Worm (Caenorhabditis elegans) whole organism, L4 larva: ENCODE results near the gene C44B9.2.
A peak's percentile ranks its signal among the peaks of the same experiment; 100 is the strongest.

Experiments used
- F44E2.7 ChIP-seq: fragments of 200-800 bp; sonication (Bioruptor generic); IDR thresholded peaks from 2 replicates; pipeline ENCODE4 v2.1.2; 2022; ENCODE audit warnings: missing genetic modification characterization, missing compliant biosample characterization
- F49E8.2 ChIP-seq: sonication (generic microtip); optimal IDR thresholded peaks from 2 replicates; lab custom pipeline; 2016; ENCODE audit warnings: missing compliant biosample characterization, mild to moderate bottlenecking, missing genetic modification characterization, borderline replicate concordance
- T20F7.1 ChIP-seq: fragments of 200-800 bp; sonication (Bioruptor generic); optimal IDR thresholded peaks from 2 replicates; lab custom pipeline; 2018; ENCODE audit warnings: mild to moderate bottlenecking, missing genetic modification characterization, missing compliant biosample characterization
- T26A8.4 ChIP-seq: fragments of 200-800 bp; sonication (Bioruptor generic); IDR thresholded peaks from 2 replicates; pipeline ENCODE4 v1.3.6; 2022; ENCODE audit warnings: missing genetic modification characterization, missing compliant biosample characterization
- Y48G9A.11 ChIP-seq: fragments of 200-800 bp; sonication (Bioruptor generic); IDR thresholded peaks from 2 replicates; pipeline ENCODE4 v1.3.6; 2022; ENCODE audit warnings: missing genetic modification reagents, missing genetic modification characterization, missing compliant biosample characterization
- Y5F2A.4 ChIP-seq: fragments of 200-800 bp; sonication (Bioruptor generic); optimal IDR thresholded peaks from 2 replicates; lab custom pipeline; 2018; ENCODE audit warnings: mild to moderate bottlenecking, missing genetic modification characterization, missing compliant biosample characterization
- Y75B8A.6 ChIP-seq: fragments of 200-800 bp; sonication (Bioruptor generic); IDR thresholded peaks from 2 replicates; pipeline ENCODE4 v1.3.6; 2022; ENCODE audit warnings: missing genetic modification reagents, missing genetic modification characterization, missing compliant biosample characterization
- ZK337.2 ChIP-seq: fragments of 200-800 bp; sonication (Bioruptor generic); IDR thresholded peaks from 2 replicates; pipeline ENCODE4 v1.3.6; 2022; ENCODE audit warnings: missing genetic modification reagents, missing genetic modification characterization, missing compliant biosample characterization
- ZK546.5 ChIP-seq, 2 experiments: sonication (generic microtip); optimal IDR thresholded peaks; 2 replicates each; lab custom pipeline; 2017; ENCODE audit warnings: missing biosample characterization in 2 of 2, missing genetic modification characterization in 2 of 2
- ama-1 ChIP-seq: fragments of 150-350 bp; optimal IDR thresholded peaks from 2 replicates; lab custom pipeline; 2014; ENCODE audit warnings: inconsistent platforms, mixed read lengths
- arid-1 ChIP-seq: fragments of 200-800 bp; sonication (Bioruptor generic); conservative IDR thresholded peaks from 2 replicates; pipeline ENCODE4 v1.3.6; 2022; ENCODE audit warnings: missing genetic modification reagents, missing genetic modification characterization, missing compliant biosample characterization
- ceh-20 ChIP-seq: fragments of 200-800 bp; sonication (Bioruptor generic); IDR thresholded peaks from 2 replicates; pipeline ENCODE4 v1.3.6; 2022; ENCODE audit warnings: missing genetic modification reagents, missing genetic modification characterization, missing compliant biosample characterization
- ceh-32 ChIP-seq: sonication (generic microtip); optimal IDR thresholded peaks from 2 replicates; lab custom pipeline; 2016; ENCODE audit warnings: mild to moderate bottlenecking, missing genetic modification characterization, missing compliant biosample characterization; ENCODE audit not compliant: poor library complexity
- ceh-44 ChIP-seq: fragments of 200-800 bp; sonication (Bioruptor generic); IDR thresholded peaks from 2 replicates; pipeline ENCODE4 v1.3.6; 2022; ENCODE audit warnings: missing genetic modification reagents, missing genetic modification characterization, missing compliant biosample characterization
- ceh-62 ChIP-seq: sonication (generic microtip); optimal IDR thresholded peaks from 2 replicates; lab custom pipeline; 2017; ENCODE audit warnings: missing biosample characterization, missing genetic modification characterization
- ces-1 ChIP-seq: fragments of 150-350 bp; sonication (generic microtip); optimal IDR thresholded peaks from 4 replicates; lab custom pipeline; 2014; ENCODE audit warnings: missing biosample characterization, missing genetic modification reagents, missing genetic modification characterization
- cey-2 ChIP-seq: sonication (generic microtip); optimal IDR thresholded peaks from 3 replicates; lab custom pipeline; 2017; ENCODE audit warnings: missing genetic modification characterization, mild to moderate bottlenecking, missing compliant biosample characterization, antibody characterized with exemption, borderline replicate concordance; ENCODE audit not compliant: insufficient read depth
- ctbp-1 ChIP-seq: fragments of 200-800 bp; sonication (Bioruptor generic); IDR thresholded peaks from 2 replicates; pipeline ENCODE4 v1.3.6; 2022; ENCODE audit warnings: missing genetic modification reagents, missing genetic modification characterization, missing compliant biosample characterization
- daf-12 ChIP-seq: fragments of 150-350 bp; optimal IDR thresholded peaks from 2 replicates; lab custom pipeline; 2014; ENCODE audit warnings: missing biosample characterization, missing genetic modification reagents, missing genetic modification characterization
- daf-16 ChIP-seq, 3 experiments: sonication (generic microtip); optimal IDR thresholded peaks; 2 replicates each; lab custom pipeline; 2016 to 2017; ENCODE audit warnings: missing genetic modification characterization in 3 of 3, missing genetic modification reagents in 3 of 3, mild to moderate bottlenecking in 2 of 3, missing compliant biosample characterization in 2 of 3, missing biosample characterization in 1 of 3, moderate library complexity in 1 of 3
- duxl-1 ChIP-seq: sonication (generic microtip); optimal IDR thresholded peaks from 2 replicates; lab custom pipeline; 2016; ENCODE audit warnings: mild to moderate bottlenecking, missing genetic modification characterization, moderate library complexity, missing compliant biosample characterization; ENCODE audit not compliant: poor library complexity
- egl-27 ChIP-seq: sonication (generic microtip); optimal IDR thresholded peaks from 3 replicates; lab custom pipeline; 2017; ENCODE audit warnings: missing biosample characterization, missing genetic modification reagents, missing genetic modification characterization
- gei-8 ChIP-seq: fragments of 200-800 bp; sonication (Bioruptor generic); optimal IDR thresholded peaks from 2 replicates; lab custom pipeline; 2018; ENCODE audit warnings: mild to moderate bottlenecking, missing genetic modification characterization, missing compliant biosample characterization
- hlh-11 ChIP-seq: fragments of 200-800 bp; sonication (Bioruptor generic); optimal IDR thresholded peaks from 2 replicates; lab custom pipeline; 2018; ENCODE audit warnings: mild to moderate bottlenecking, missing genetic modification characterization, missing compliant biosample characterization
- hlh-30 ChIP-seq: sonication (generic microtip); optimal IDR thresholded peaks from 2 replicates; lab custom pipeline; 2017; ENCODE audit warnings: antibody characterized with exemption, mild to moderate bottlenecking, missing genetic modification characterization, missing compliant biosample characterization; ENCODE audit not compliant: insufficient read depth
- lim-7 ChIP-seq: fragments of 200-800 bp; sonication (Bioruptor generic); IDR thresholded peaks from 2 replicates; pipeline ENCODE4 v1.3.6; 2022; ENCODE audit warnings: missing genetic modification characterization, missing compliant biosample characterization
- lin-1 ChIP-seq: fragments of 200-800 bp; sonication (Bioruptor generic); IDR thresholded peaks from 2 replicates; pipeline ENCODE4 v1.3.6; 2022; ENCODE audit warnings: missing genetic modification reagents, missing genetic modification characterization, missing compliant biosample characterization
- lin-13 ChIP-seq: fragments of 150-350 bp; optimal IDR thresholded peaks from 2 replicates; lab custom pipeline; 2014; ENCODE audit warnings: missing biosample characterization, missing genetic modification reagents, missing genetic modification characterization
- madf-9 ChIP-seq: fragments of 200-800 bp; sonication (Bioruptor generic); conservative IDR thresholded peaks from 2 replicates; pipeline ENCODE4 v1.3.6; 2022; ENCODE audit warnings: missing genetic modification reagents, missing genetic modification characterization, missing compliant biosample characterization
- mdt-29 ChIP-seq: fragments of 200-800 bp; sonication (Bioruptor generic); IDR thresholded peaks from 2 replicates; pipeline ENCODE4 v1.3.6; 2022; ENCODE audit warnings: missing genetic modification reagents, missing genetic modification characterization, missing compliant biosample characterization
- mep-1 ChIP-seq: fragments of 150-350 bp; sonication (generic microtip); optimal IDR thresholded peaks from 3 replicates; lab custom pipeline; 2014; ENCODE audit warnings: missing biosample characterization, missing genetic modification characterization
- mes-2 ChIP-seq: sonication (generic microtip); optimal IDR thresholded peaks from 2 replicates; lab custom pipeline; 2016; ENCODE audit warnings: missing genotype, mild to moderate bottlenecking, missing genetic modification characterization, missing compliant biosample characterization; ENCODE audit not compliant: poor library complexity, severe bottlenecking
- nhr-10 ChIP-seq: fragments of 150-350 bp; optimal IDR thresholded peaks from 2 replicates; lab custom pipeline; 2014; ENCODE audit warnings: missing biosample characterization, missing genetic modification characterization
- nhr-111 ChIP-seq: fragments of 200-800 bp; sonication (Bioruptor generic); optimal IDR thresholded peaks from 2 replicates; lab custom pipeline; 2018; ENCODE audit warnings: mild to moderate bottlenecking, missing genetic modification characterization, missing compliant biosample characterization
- nhr-28 ChIP-seq: fragments of 150-350 bp; optimal IDR thresholded peaks from 2 replicates; lab custom pipeline; 2014; ENCODE audit warnings: missing biosample characterization, missing genetic modification characterization
- nhr-48 ChIP-seq: sonication (generic microtip); optimal IDR thresholded peaks from 2 replicates; lab custom pipeline; 2016; ENCODE audit warnings: mild to moderate bottlenecking, missing genetic modification characterization, missing compliant biosample characterization
- nhr-76 ChIP-seq: fragments of 150-350 bp; optimal IDR thresholded peaks from 2 replicates; lab custom pipeline; 2014; ENCODE audit warnings: missing biosample characterization, missing genetic modification characterization
- nhr-77 ChIP-seq: fragments of 150-350 bp; optimal IDR thresholded peaks from 2 replicates; lab custom pipeline; 2014; ENCODE audit warnings: missing biosample characterization, missing genetic modification characterization
- pha-4 ChIP-seq, 2 experiments: fragments of 150-350 bp in 1 of 2; fragments of 200-800 bp in 1 of 2; sonication (Bioruptor generic) in 1 of 2; IDR thresholded peaks in 1 of 2; optimal IDR thresholded peaks in 1 of 2; 2 replicates each; pipeline versions ENCODE4 v1.3.6 to Lab custom; 2014 to 2022; ENCODE audit warnings: missing genetic modification characterization in 2 of 2, missing genetic modification reagents in 2 of 2, missing biosample characterization in 1 of 2, missing compliant biosample characterization in 1 of 2
- php-3 ChIP-seq: fragments of 200-800 bp; sonication (Bioruptor generic); IDR thresholded peaks from 2 replicates; pipeline ENCODE4 v1.3.6; 2022; ENCODE audit warnings: missing genetic modification reagents, missing genetic modification characterization, missing compliant biosample characterization
- rbr-2 ChIP-seq: sonication (generic microtip); optimal IDR thresholded peaks from 2 replicates; lab custom pipeline; 2016; ENCODE audit warnings: missing genotype, missing genetic modification characterization, missing compliant biosample characterization
- saeg-2 ChIP-seq: fragments of 200-800 bp; sonication (Bioruptor generic); IDR thresholded peaks from 2 replicates; pipeline ENCODE4 v1.3.6; 2022; ENCODE audit warnings: missing genetic modification reagents, missing genetic modification characterization, missing compliant biosample characterization
- snpc-1.2 ChIP-seq: fragments of 200-800 bp; sonication (Bioruptor generic); IDR thresholded peaks from 2 replicates; pipeline ENCODE4 v1.3.6; 2022; ENCODE audit warnings: missing genetic modification reagents, missing genetic modification characterization, missing compliant biosample characterization
- snpc-4 ChIP-seq: fragments of 150-350 bp; optimal IDR thresholded peaks from 2 replicates; lab custom pipeline; 2014; ENCODE audit warnings: missing biosample characterization, missing genetic modification characterization
- spr-1 ChIP-seq: sonication (generic microtip); optimal IDR thresholded peaks from 2 replicates; lab custom pipeline; 2016; ENCODE audit warnings: mild to moderate bottlenecking, missing genetic modification characterization, missing compliant biosample characterization
- tag-97 ChIP-seq: fragments of 200-800 bp; sonication (Bioruptor generic); IDR thresholded peaks from 2 replicates; pipeline ENCODE4 v1.3.6; 2022; ENCODE audit warnings: missing genetic modification characterization, missing compliant biosample characterization
- unc-62 ChIP-seq, 3 experiments: fragments of 150-350 bp in 1 of 3; sonication (generic microtip); optimal IDR thresholded peaks in 2 of 3; peaks in 1 of 3; 1 replicate in 1 of 3; 2 replicates in 2 of 3; lab custom pipeline; 2014 to 2017; ENCODE audit warnings: missing biosample characterization in 3 of 3, missing genetic modification characterization in 3 of 3, missing genetic modification reagents in 3 of 3, missing genotype in 1 of 3
- vab-7 ChIP-seq: fragments of 200-800 bp; sonication (Bioruptor generic); IDR thresholded peaks from 2 replicates; pipeline ENCODE4 v1.3.6; 2022; ENCODE audit warnings: missing genetic modification reagents, missing genetic modification characterization, missing compliant biosample characterization

C44B9.2 gene

DNA sequence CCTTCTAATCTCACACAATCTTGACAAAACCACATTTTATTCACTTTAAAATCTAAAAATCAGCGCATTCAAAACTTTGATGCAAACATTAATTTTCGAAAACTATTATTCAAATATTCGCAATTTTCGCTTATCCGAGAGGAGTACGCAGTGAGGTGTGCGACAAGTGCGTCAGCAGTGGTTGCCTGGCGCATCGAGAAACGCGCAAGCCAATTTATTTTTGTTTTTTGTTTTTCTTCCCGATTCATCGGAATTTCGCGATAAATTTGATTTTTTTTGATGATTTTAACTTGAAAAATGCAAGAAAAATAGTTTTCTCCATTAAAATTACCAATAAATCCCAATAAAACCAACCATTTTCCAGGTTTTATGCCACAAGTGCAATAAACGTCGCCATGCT is 26.4 kb upstream of the C44B9.2 start, which contains the start of the genes fbxb-85 and hex-3 (continued):
- peak; percentile 82 for TF ChIP-seq T20F7.1 (GFP tag; lab: Kevin White, UChicago)
- TF ChIP-seq tag-97 (GFP tag; lab: Robert Waterston, UW) = no peak
- TF ChIP-seq nhr-10 (tag; lab: Kevin White, UChicago) = no peak
- no peak for TF ChIP-seq lim-7 (GFP tag; lab: Robert Waterston, UW)
- TF ChIP-seq vab-7 (GFP tag; lab: Robert Waterston, UW) = peak; percentile 60; the same call in 1 of the 2 replicates
- peak; percentile 12 to 89 for TF ChIP-seq daf-16 (GFP tag; optimal IDR thresholded peaks at IDR 0.05; lab: Kevin White, UChicago)
- peak; percentile 86 for TF ChIP-seq daf-16 (tag; optimal IDR thresholded peaks at IDR 0.05; lab: Kevin White, UChicago)
- peak; percentile 66; the same call in 1 of the 2 replicates for TF ChIP-seq ceh-44 (GFP tag; lab: Robert Waterston, UW)
- peak; percentile 92 for TF ChIP-seq spr-1 (tag; lab: Kevin White, UChicago)
- TF ChIP-seq madf-9 = peak; percentile 37; the same call in 1 of the 2 replicates
- no peak for TF ChIP-seq daf-12
- TF ChIP-seq lin-13 (GFP tag; lab: Kevin White, UChicago) = peak; percentile 77
- peak; percentile 92 for TF ChIP-seq ceh-20 (GFP tag; lab: Robert Waterston, UW)
- peak; percentile 84 for TF ChIP-seq ctbp-1 (GFP tag; lab: Robert Waterston, UW)
- TF ChIP-seq mes-2 (tag; lab: Kevin White, UChicago) = peak; percentile 95
- TF ChIP-seq gei-8 (GFP tag; lab: Kevin White, UChicago) = no peak
- TF ChIP-seq ceh-62 (tag; lab: Kevin White, UChicago) = no peak
- TF ChIP-seq snpc-1.2 = peak; percentile 77
- peak; percentile 83 for TF ChIP-seq pha-4 (GFP tag; IDR thresholded peaks at IDR 0.05; lab: Robert Waterston, UW)
- TF ChIP-seq pha-4 (tag; optimal IDR thresholded peaks at IDR 0.05; lab: Kevin White, UChicago) = no peak
- TF ChIP-seq hlh-30 (tag; lab: Kevin White, UChicago) = peak; percentile 81
- TF ChIP-seq duxl-1 (tag; lab: Kevin White, UChicago) = peak; percentile 89
- TF ChIP-seq nhr-77 (tag; lab: Kevin White, UChicago) = peak; percentile 82
- TF ChIP-seq hlh-11 (tag; lab: Kevin White, UChicago) = peak; percentile 91
- peak; percentile 95 for TF ChIP-seq T26A8.4 (GFP tag; lab: Robert Waterston, UW)
- peak; percentile 57 for TF ChIP-seq ces-1 (GFP tag; lab: Kevin White, UChicago)
- TF ChIP-seq mdt-29 = peak; percentile 70
- no peak for TF ChIP-seq F44E2.7 (GFP tag; lab: Robert Waterston, UW)
- TF ChIP-seq nhr-76 = no peak
- peak in 1 of 2 experiments; percentile 94 for TF ChIP-seq unc-62 (GFP tag; optimal IDR thresholded peaks at IDR 0.05 in 1 of 2; lab: Kevin White, UChicago)
- TF ChIP-seq unc-62 (tag; optimal IDR thresholded peaks at IDR 0.05; lab: Kevin White, UChicago) = no peak
- peak; percentile 75 for TF ChIP-seq nhr-48 (tag; lab: Kevin White, UChicago)
- TF ChIP-seq Y48G9A.11 = no peak
- peak; percentile 94 for TF ChIP-seq rbr-2 (tag; lab: Kevin White, UChicago)
- TF ChIP-seq mep-1 (tag; lab: Kevin White, UChicago) = peak; percentile 94
- peak; percentile 51 for TF ChIP-seq nhr-28 (tag; lab: Kevin White, UChicago)
- peak; percentile 83 for TF ChIP-seq saeg-2 (GFP tag; lab: Robert Waterston, UW)
- peak; percentile 82 for TF ChIP-seq php-3 (GFP tag; lab: Robert Waterston, UW)
- peak; percentile 92 for TF ChIP-seq arid-1 (GFP tag; lab: Robert Waterston, UW)
- TF ChIP-seq snpc-4 (tag; lab: Kevin White, UChicago) = no peak
- TF ChIP-seq ZK546.5 (tag; optimal IDR thresholded peaks at IDR 0.05; lab: Kevin White, UChicago) = no peak
- peak; percentile 60 for TF ChIP-seq lin-1 (GFP tag; lab: Robert Waterston, UW)
- TF ChIP-seq cey-2 (tag; lab: Kevin White, UChicago) = no peak
- TF ChIP-seq F49E8.2 (tag; lab: Kevin White, UChicago) = peak; percentile 88
- peak; percentile 47 for TF ChIP-seq Y5F2A.4 (GFP tag; lab: Kevin White, UChicago)
- TF ChIP-seq ZK337.2 (GFP tag; lab: Robert Waterston, UW) = peak; percentile 68; the same call in 1 of the 2 replicates
- TF ChIP-seq egl-27 (tag; lab: Kevin White, UChicago) = no peak
- peak; percentile 80 for TF ChIP-seq ceh-32 (tag; lab: Kevin White, UChicago)
- peak; percentile 48 for TF ChIP-seq ama-1
- no peak for TF ChIP-seq Y75B8A.6 (GFP tag; lab: Robert Waterston, UW)
- no peak for TF ChIP-seq nhr-111 (GFP tag; lab: Kevin White, UChicago)
